Worm (Caenorhabditis elegans): ENCODE data around the gene C05B5.2.

C05B5.2 gene

ce11 chrIII:10023452-10023851, 23.1 kb upstream of the C05B5.2 start, which contains the start of gene ins-21:
ins-21 (plus strand) TSS chrIII:10023752.
- TF ChIP-seq peb-1 (tag; optimal IDR thresholded peaks at IDR 0.05) (no peak), ceh-16 (tag; optimal IDR thresholded peaks at IDR 0.05) (no peak), R02D3.7 (tag; optimal IDR thresholded peaks at IDR 0.05) (no peak), lin-11 (tag; optimal IDR thresholded peaks at IDR 0.05) (no peak), skn-1 (tag; optimal IDR thresholded peaks at IDR 0.05) (no peak), blmp-1 (tag; optimal IDR thresholded peaks at IDR 0.05; ENCODE audit: insufficient read depth) (no peak), mab-5 (tag; optimal IDR thresholded peaks at IDR 0.05) (no peak), egl-27 (tag; optimal IDR thresholded peaks at IDR 0.05) (no peak), elt-3 (tag; optimal IDR thresholded peaks at IDR 0.05) (no peak), gmeb-1 (tag; optimal IDR thresholded peaks at IDR 0.05) (no peak), lin-13 (GFP tag; optimal IDR thresholded peaks at IDR 0.05) (no peak), nhr-129 (tag; optimal IDR thresholded peaks at IDR 0.05) (no peak)

ce11 chrIII:10018007-10018406, 17.7 kb upstream of the C05B5.2 start:
- no peak for TF ChIP-seq nhr-12 (tag; optimal IDR thresholded peaks at IDR 0.05)
- no peak for TF ChIP-seq mbf-1 (tag; optimal IDR thresholded peaks at IDR 0.05)
- no peak for TF ChIP-seq zag-1 (tag; optimal IDR thresholded peaks at IDR 0.05)

ce11 chrIII:10016413-10017051, 16.2 kb upstream of the C05B5.2 start, which contains the start of gene rgs-1:
rgs-1 (minus strand) TSS chrIII:10016558.
- TF ChIP-seq ztf-11 (tag; optimal IDR thresholded peaks at IDR 0.05) (no peak), unc-62 (GFP tag; optimal IDR thresholded peaks at IDR 0.05) (no peak), ztf-1 (GFP tag; conservative IDR thresholded peaks at IDR 0.05) (no peak), sma-3 (GFP tag; optimal IDR thresholded peaks at IDR 0.05) (no peak), peb-1 (tag; optimal IDR thresholded peaks at IDR 0.05) (no peak), crh-2 (tag; optimal IDR thresholded peaks at IDR 0.05) (peak; percentile 77), dmd-4 (tag; optimal IDR thresholded peaks at IDR 0.05) (no peak), gmeb-1 (tag; optimal IDR thresholded peaks at IDR 0.05) (no peak), snpc-4 (tag; optimal IDR thresholded peaks at IDR 0.05) (no peak), unc-55 (GFP tag; optimal IDR thresholded peaks at IDR 0.05) (peak; percentile 89), zag-1 (tag; optimal IDR thresholded peaks at IDR 0.05) (peak; percentile 42), mbf-1 (tag; optimal IDR thresholded peaks at IDR 0.05) (no peak), ztf-4 (tag; optimal IDR thresholded peaks at IDR 0.05) (no peak), lin-13 (GFP tag; optimal IDR thresholded peaks at IDR 0.05) (peak; percentile 33), nhr-77 (tag; optimal IDR thresholded peaks at IDR 0.05) (no peak), egl-27 (tag; optimal IDR thresholded peaks at IDR 0.05) (no peak), sem-4 (tag; optimal IDR thresholded peaks at IDR 0.05) (peak; percentile 2), mdl-1 (tag; optimal IDR thresholded peaks at IDR 0.05) (peak in 1 of 2 experiments; percentile 76), Y55F3AM.14 (GFP tag; optimal IDR thresholded peaks at IDR 0.05) (no peak), blmp-1 (tag; optimal IDR thresholded peaks at IDR 0.05; ENCODE audit: insufficient read depth) (no peak), aly-2 (tag; optimal IDR thresholded peaks at IDR 0.05) (no peak), C34F6.9 (tag; optimal IDR thresholded peaks at IDR 0.05) (peak; percentile 79), unc-39 (tag; optimal IDR thresholded peaks at IDR 0.05) (no peak), nhr-25 (tag; optimal IDR thresholded peaks at IDR 0.05) (no peak), skn-1 (tag; optimal IDR thresholded peaks at IDR 0.05) (no peak), nhr-21 (tag; optimal IDR thresholded peaks at IDR 0.05) (no peak), nhr-12 (tag; optimal IDR thresholded peaks at IDR 0.05) (no peak), elt-3 (tag; optimal IDR thresholded peaks at IDR 0.05) (no peak), nhr-23 (tag; optimal IDR thresholded peaks at IDR 0.05) (no peak), nhr-11 (tag; optimal IDR thresholded peaks at IDR 0.05) (no peak), sma-9 (GFP tag; optimal IDR thresholded peaks at IDR 0.05) (no peak), sma-9 (tag; optimal IDR thresholded peaks at IDR 0.05) (no peak), mab-5 (tag; optimal IDR thresholded peaks at IDR 0.05) (no peak), elt-1 (tag; optimal IDR thresholded peaks at IDR 0.05) (no peak), nhr-10 (tag; optimal IDR thresholded peaks at IDR 0.05) (no peak), lin-39 (tag; optimal IDR thresholded peaks at IDR 0.05) (no peak), ceh-16 (tag; optimal IDR thresholded peaks at IDR 0.05) (no peak), nhr-237 (tag; optimal IDR thresholded peaks at IDR 0.05) (no peak), lin-11 (tag; optimal IDR thresholded peaks at IDR 0.05) (peak; percentile 44), F13H6.1 (tag; optimal IDR thresholded peaks at IDR 0.05) (no peak), nhr-129 (tag; optimal IDR thresholded peaks at IDR 0.05) (peak; percentile 69), alr-1 (tag; optimal IDR thresholded peaks at IDR 0.05) (no peak), R02D3.7 (tag; optimal IDR thresholded peaks at IDR 0.05) (no peak), ZK546.5 (tag; optimal IDR thresholded peaks at IDR 0.05) (no peak), nhr-6 (tag; optimal IDR thresholded peaks at IDR 0.05) (peak; percentile 37), ama-1 (optimal IDR thresholded peaks at IDR 0.05) (no peak), ceh-82 (tag; optimal IDR thresholded peaks at IDR 0.05) (no peak), lsy-2 (tag; optimal IDR thresholded peaks at IDR 0.05) (peak in 1 of 2 experiments; percentile 62), fos-1 (tag; optimal IDR thresholded peaks at IDR 0.05) (peak; percentile 9)
